Worm (Caenorhabditis elegans): Measurements from ENCODE around the gene Y73F8A.26.

DNA sequence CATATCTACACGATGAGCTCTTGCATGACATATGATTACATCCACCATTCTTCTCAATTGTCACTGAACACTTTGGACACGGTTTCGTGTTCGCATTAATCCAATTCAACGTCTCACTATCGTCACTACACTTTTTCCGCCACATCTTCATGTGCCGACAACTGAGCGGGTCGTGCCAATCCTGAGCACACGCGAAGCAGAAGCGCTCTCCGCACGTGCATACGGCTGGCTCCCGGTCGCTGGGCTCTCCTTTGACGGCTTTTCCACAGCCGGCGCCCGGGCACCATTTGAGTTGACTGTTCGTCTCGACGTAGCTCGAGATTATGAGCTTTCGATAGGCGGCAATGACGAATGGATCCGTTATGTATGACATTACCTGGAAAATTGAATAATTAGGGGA, 52.3 kb downstream of the Y73F8A.26 start:
- TF ChIP-seq nhr-237 (tag; optimal IDR thresholded peaks at IDR 0.05) = no peak
- TF ChIP-seq lsy-2 (tag; optimal IDR thresholded peaks at IDR 0.05) = no peak
- no peak for TF ChIP-seq elt-1 (tag; optimal IDR thresholded peaks at IDR 0.05; ENCODE audit: borderline replicate concordance, insufficient read depth)
- no peak for TF ChIP-seq elt-3 (tag; optimal IDR thresholded peaks at IDR 0.05)
- no peak for TF ChIP-seq unc-39 (tag; optimal IDR thresholded peaks at IDR 0.05)
- no peak for TF ChIP-seq bed-3 (GFP tag; optimal IDR thresholded peaks at IDR 0.05)
- TF ChIP-seq pha-4 (tag; optimal IDR thresholded peaks at IDR 0.05) = no peak
- no peak for TF ChIP-seq lin-13 (tag; optimal IDR thresholded peaks at IDR 0.05)
